Worm (Caenorhabditis elegans) whole organism, young adult: ENCODE measurements around the gene ubc-8.

Source experiments
- B0019.2 ChIP-seq: fragments of 200-800 bp; sonication (Bioruptor generic); conservative IDR thresholded peaks from 2 replicates; pipeline ENCODE4 v1.3.6; 2022; ENCODE audit warnings: missing genetic modification reagents, missing genetic modification characterization, missing compliant biosample characterization
- D2030.7 ChIP-seq: fragments of 200-800 bp; sonication (Bioruptor generic); IDR thresholded peaks from 2 replicates; pipeline ENCODE4 v1.3.6; 2022; ENCODE audit warnings: missing genetic modification reagents, missing genetic modification characterization, missing compliant biosample characterization
- F22D6.2 ChIP-seq: sonication (generic microtip); optimal IDR thresholded peaks from 2 replicates; lab custom pipeline; 2016; ENCODE audit warnings: mild to moderate bottlenecking, missing genetic modification characterization, missing compliant biosample characterization
- F37B4.10 ChIP-seq: fragments of 200-800 bp; sonication (Bioruptor generic); IDR thresholded peaks from 2 replicates; pipeline ENCODE4 v1.3.6; 2022; ENCODE audit warnings: missing genetic modification characterization, missing compliant biosample characterization
- F57A8.1 ChIP-seq: fragments of 200-800 bp; sonication (Bioruptor generic); optimal IDR thresholded peaks from 2 replicates; lab custom pipeline; 2018; ENCODE audit warnings: mild to moderate bottlenecking, missing genetic modification characterization, moderate library complexity, missing compliant biosample characterization
- K11D2.4 ChIP-seq: fragments of 200-800 bp; sonication (Bioruptor generic); IDR thresholded peaks from 2 replicates; pipeline ENCODE4 v1.3.6; 2022; ENCODE audit warnings: missing genetic modification reagents, missing genetic modification characterization, missing compliant biosample characterization
- akir-1 ChIP-seq: fragments of 200-800 bp; sonication (Bioruptor generic); optimal IDR thresholded peaks from 2 replicates; lab custom pipeline; 2018; ENCODE audit warnings: mild to moderate bottlenecking, missing genetic modification characterization, moderate library complexity, missing compliant biosample characterization
- ama-1 ChIP-seq, 3 experiments: fragments of 150-350 bp in 1 of 3; sonication (generic microtip) in 2 of 3; optimal IDR thresholded peaks; 2 replicates each; lab custom pipeline; 2014 to 2018; ENCODE audit warnings: missing biosample characterization in 2 of 3, missing genetic modification characterization in 2 of 3, missing genetic modification reagents in 2 of 3
- aptf-3 ChIP-seq: fragments of 200-800 bp; sonication (Bioruptor generic); IDR thresholded peaks from 2 replicates; pipeline ENCODE4 v1.3.6; 2022; ENCODE audit warnings: missing genetic modification characterization, missing compliant biosample characterization
- atf-7 ChIP-seq: sonication (generic microtip); optimal IDR thresholded peaks from 2 replicates; lab custom pipeline; 2017; ENCODE audit warnings: mild to moderate bottlenecking, missing genetic modification characterization, missing compliant biosample characterization
- bed-2 ChIP-seq: fragments of 200-800 bp; sonication (Bioruptor generic); IDR thresholded peaks from 2 replicates; pipeline ENCODE4 v1.3.6; 2022; ENCODE audit warnings: missing genetic modification reagents, missing genetic modification characterization, missing compliant biosample characterization
- ccch-3 ChIP-seq: fragments of 200-800 bp; sonication (Bioruptor generic); optimal IDR thresholded peaks from 2 replicates; lab custom pipeline; 2018; ENCODE audit warnings: mild to moderate bottlenecking, missing genetic modification characterization, missing compliant biosample characterization
- ceh-27 ChIP-seq: fragments of 200-800 bp; sonication (Bioruptor generic); optimal IDR thresholded peaks from 2 replicates; lab custom pipeline; 2018; ENCODE audit warnings: mild to moderate bottlenecking, missing genetic modification characterization, moderate library complexity, missing compliant biosample characterization
- dox-1 ChIP-seq: fragments of 200-800 bp; sonication (Bioruptor generic); IDR thresholded peaks from 2 replicates; pipeline ENCODE4 v1.3.6; 2022; ENCODE audit warnings: missing genetic modification reagents, missing genetic modification characterization, missing compliant biosample characterization
- egrh-3 ChIP-seq: fragments of 200-800 bp; sonication (Bioruptor generic); IDR thresholded peaks from 2 replicates; pipeline ENCODE4 v1.3.6; 2022; ENCODE audit warnings: missing genetic modification reagents, missing genetic modification characterization, missing compliant biosample characterization
- ekl-4 ChIP-seq: fragments of 200-800 bp; sonication (Bioruptor generic); IDR thresholded peaks from 2 replicates; pipeline ENCODE4 v1.3.6; 2022; ENCODE audit warnings: missing genetic modification reagents, missing genetic modification characterization, missing compliant biosample characterization
- gei-17 ChIP-seq: fragments of 200-800 bp; sonication (Bioruptor generic); optimal IDR thresholded peaks from 2 replicates; lab custom pipeline; 2018; ENCODE audit warnings: mild to moderate bottlenecking, missing genetic modification characterization, missing compliant biosample characterization
- hlh-12 ChIP-seq: sonication (generic microtip); optimal IDR thresholded peaks from 2 replicates; lab custom pipeline; 2016; ENCODE audit warnings: missing genetic modification characterization, missing compliant biosample characterization
- hrde-1 ChIP-seq: sonication (generic microtip); optimal IDR thresholded peaks from 2 replicates; lab custom pipeline; 2016; ENCODE audit warnings: missing genetic modification characterization, mild to moderate bottlenecking, missing compliant biosample characterization, moderate library complexity, missing genotype, missing genetic modification reagents, borderline replicate concordance
- let-526 ChIP-seq: fragments of 200-800 bp; sonication (Bioruptor generic); IDR thresholded peaks from 2 replicates; pipeline ENCODE4 v1.3.6; 2022; ENCODE audit warnings: missing genetic modification reagents, missing genetic modification characterization, missing compliant biosample characterization
- lin-26 ChIP-seq: fragments of 200-800 bp; sonication (Bioruptor generic); IDR thresholded peaks from 2 replicates; pipeline ENCODE4 v1.3.6; 2022; ENCODE audit warnings: missing genetic modification reagents, missing genetic modification characterization, missing compliant biosample characterization
- lin-40 ChIP-seq: sonication (generic microtip); optimal IDR thresholded peaks from 2 replicates; lab custom pipeline; 2016; ENCODE audit warnings: missing genetic modification characterization, mild to moderate bottlenecking, missing compliant biosample characterization, missing genotype, missing genetic modification reagents
- lsl-1 ChIP-seq: fragments of 200-800 bp; sonication (Bioruptor generic); optimal IDR thresholded peaks from 2 replicates; lab custom pipeline; 2018; ENCODE audit warnings: mild to moderate bottlenecking, missing genetic modification characterization, moderate library complexity, missing compliant biosample characterization
- mel-28 ChIP-seq: sonication (generic microtip); optimal IDR thresholded peaks from 2 replicates; lab custom pipeline; 2016; ENCODE audit warnings: borderline replicate concordance, mild to moderate bottlenecking, missing genetic modification characterization, missing compliant biosample characterization
- nfya-1 ChIP-seq: sonication (generic microtip); optimal IDR thresholded peaks from 2 replicates; lab custom pipeline; 2017; ENCODE audit warnings: antibody characterized with exemption, missing compliant biosample characterization, missing genetic modification characterization, borderline replicate concordance; ENCODE audit not compliant: insufficient read depth
- nfya-2 ChIP-seq: fragments of 200-800 bp; sonication (Bioruptor generic); IDR thresholded peaks from 2 replicates; pipeline ENCODE4 v1.3.6; 2022; ENCODE audit warnings: missing genetic modification reagents, missing genetic modification characterization, missing compliant biosample characterization
- nfyb-1 ChIP-seq: fragments of 200-800 bp; sonication (Bioruptor generic); IDR thresholded peaks from 2 replicates; pipeline ENCODE4 v1.3.6; 2022; ENCODE audit warnings: missing genetic modification reagents, missing genetic modification characterization, missing compliant biosample characterization
- nhr-179 ChIP-seq: sonication (generic microtip); optimal IDR thresholded peaks from 2 replicates; lab custom pipeline; 2016; ENCODE audit warnings: mild to moderate bottlenecking, missing genetic modification characterization, missing compliant biosample characterization
- nhr-27 ChIP-seq: fragments of 200-800 bp; sonication (Bioruptor generic); optimal IDR thresholded peaks from 2 replicates; lab custom pipeline; 2018; ENCODE audit warnings: mild to moderate bottlenecking, missing genetic modification characterization, moderate library complexity, missing compliant biosample characterization
- nhr-80 ChIP-seq: sonication (generic microtip); optimal IDR thresholded peaks from 2 replicates; lab custom pipeline; 2016; ENCODE audit warnings: missing genetic modification characterization, missing compliant biosample characterization
- repo-1 ChIP-seq: sonication (generic microtip); optimal IDR thresholded peaks from 2 replicates; lab custom pipeline; 2017; ENCODE audit warnings: mild to moderate bottlenecking, missing genetic modification characterization, missing compliant biosample characterization
- rpc-1 ChIP-seq, 2 experiments: fragments of 150-350 bp in 1 of 2; sonication (generic microtip) in 1 of 2; optimal IDR thresholded peaks; 2 replicates each; lab custom pipeline; 2014 to 2018; ENCODE audit warnings: missing biosample characterization in 1 of 2, missing genetic modification characterization in 1 of 2, missing genetic modification reagents in 1 of 2, missing genotype in 1 of 2
- snpc-1.3 ChIP-seq: sonication (generic microtip); optimal IDR thresholded peaks from 2 replicates; lab custom pipeline; 2017; ENCODE audit warnings: missing genetic modification characterization, mild to moderate bottlenecking, missing compliant biosample characterization, antibody characterized with exemption, moderate library complexity, missing genotype, missing genetic modification reagents; ENCODE audit not compliant: insufficient read depth
- somi-1 ChIP-seq: fragments of 200-800 bp; sonication (Bioruptor generic); optimal IDR thresholded peaks from 2 replicates; lab custom pipeline; 2018; ENCODE audit warnings: mild to moderate bottlenecking, missing genetic modification characterization, missing compliant biosample characterization
- tbx-9 ChIP-seq: sonication (generic microtip); optimal IDR thresholded peaks from 2 replicates; lab custom pipeline; 2016; ENCODE audit warnings: borderline replicate concordance, missing genetic modification characterization, inconsistent platforms, missing compliant biosample characterization
- ztf-22 ChIP-seq: fragments of 200-800 bp; sonication (Bioruptor generic); optimal IDR thresholded peaks from 2 replicates; lab custom pipeline; 2018; ENCODE audit warnings: mild to moderate bottlenecking, missing genetic modification characterization, moderate library complexity, missing compliant biosample characterization
- ztf-26 ChIP-seq: sonication (generic microtip); optimal IDR thresholded peaks from 2 replicates; lab custom pipeline; 2017; ENCODE audit warnings: missing genetic modification characterization, missing compliant biosample characterization
- ztf-6 ChIP-seq: fragments of 200-800 bp; sonication (Bioruptor generic); IDR thresholded peaks from 2 replicates; pipeline ENCODE4 v1.3.6; 2022; ENCODE audit warnings: missing genetic modification reagents, missing genetic modification characterization, missing compliant biosample characterization

Gene ubc-8

DNA sequence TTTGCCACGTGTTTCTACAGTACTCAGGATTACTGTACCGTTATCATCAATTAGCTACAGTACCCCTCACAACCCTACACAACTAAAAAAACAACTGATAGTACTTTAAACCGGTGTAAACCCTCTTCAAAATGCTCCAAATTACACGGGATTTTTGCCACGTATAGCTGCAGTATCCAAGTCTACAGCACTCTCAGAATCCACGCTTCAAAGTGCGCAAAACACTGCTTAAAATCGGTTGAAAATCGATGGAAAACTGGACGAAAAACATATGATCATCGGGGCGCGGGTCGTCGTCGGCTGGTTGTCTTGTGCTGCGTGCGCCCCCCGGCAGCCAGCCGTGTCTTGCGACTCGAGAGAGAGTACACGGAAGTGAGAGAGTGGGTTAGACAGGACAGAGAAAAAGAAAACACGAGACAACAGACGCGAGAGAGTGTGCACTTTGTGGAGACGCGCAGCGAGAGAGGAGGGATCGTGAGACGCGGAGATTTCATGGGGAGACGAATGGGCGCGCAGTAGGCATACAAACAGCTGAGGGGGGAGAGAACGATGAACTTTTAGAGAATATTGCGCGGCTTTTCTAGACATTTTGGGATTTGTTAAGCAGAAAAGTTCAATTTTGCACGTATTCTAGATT is 1.4 kb upstream of the ubc-8 start (continued):
- TF ChIP-seq hrde-1: no peak
- TF ChIP-seq tbx-9 (tag; lab: Kevin White, UChicago): no peak
- TF ChIP-seq nfya-1 (tag; lab: Kevin White, UChicago): no peak
- no peak for TF ChIP-seq nhr-27 (tag; lab: Kevin White, UChicago)
- peak; percentile 78 for TF ChIP-seq nfyb-1
- no peak for TF ChIP-seq rpc-1 (optimal IDR thresholded peaks at IDR 0.05; lab: Kevin White, UChicago)
- no peak for TF ChIP-seq rpc-1 (tag; optimal IDR thresholded peaks at IDR 0.05; lab: Kevin White, UChicago)
- no peak for TF ChIP-seq B0019.2 (GFP tag; lab: Robert Waterston, UW)
- no peak for TF ChIP-seq snpc-1.3 (tag; lab: Kevin White, UChicago)
- peak; percentile 66; the same call in 1 of the 2 replicates for TF ChIP-seq egrh-3 (GFP tag; lab: Robert Waterston, UW)
- TF ChIP-seq hlh-12 (tag; lab: Kevin White, UChicago): no peak
- no peak for TF ChIP-seq bed-2 (GFP tag; lab: Robert Waterston, UW)
- TF ChIP-seq mel-28: no peak
- peak; percentile 60 for TF ChIP-seq ztf-26 (tag; lab: Kevin White, UChicago)
- no peak for TF ChIP-seq ztf-22 (GFP tag; lab: Kevin White, UChicago)
- TF ChIP-seq repo-1: peak; percentile 14
- TF ChIP-seq F57A8.1 (GFP tag; lab: Kevin White, UChicago): no peak
- no peak for TF ChIP-seq nhr-179 (tag; lab: Kevin White, UChicago)
- peak; percentile 38 for TF ChIP-seq akir-1 (GFP tag; lab: Kevin White, UChicago)
- TF ChIP-seq ccch-3 (GFP tag; lab: Kevin White, UChicago): no peak
- TF ChIP-seq aptf-3 (GFP tag; lab: Robert Waterston, UW): no peak
- TF ChIP-seq ekl-4 (GFP tag; lab: Robert Waterston, UW): peak; percentile 67
- TF ChIP-seq nhr-80 (tag; lab: Kevin White, UChicago): peak; percentile 68
- TF ChIP-seq D2030.7 (GFP tag; lab: Robert Waterston, UW): no peak
- no peak for TF ChIP-seq lsl-1 (GFP tag; lab: Kevin White, UChicago)
- peak; percentile 68; the same call in 1 of the 2 replicates for TF ChIP-seq lin-26 (GFP tag; lab: Robert Waterston, UW)
- TF ChIP-seq ceh-27 (GFP tag; lab: Kevin White, UChicago): peak; percentile 82
- TF ChIP-seq K11D2.4 (GFP tag; lab: Robert Waterston, UW): peak; percentile 77
- TF ChIP-seq lin-40 (tag; lab: Kevin White, UChicago): peak; percentile 74
- TF ChIP-seq dox-1: peak; percentile 82
- TF ChIP-seq atf-7 (tag; lab: Kevin White, UChicago): peak; percentile 61
- TF ChIP-seq ztf-6 (GFP tag; lab: Robert Waterston, UW): no peak

DNA sequence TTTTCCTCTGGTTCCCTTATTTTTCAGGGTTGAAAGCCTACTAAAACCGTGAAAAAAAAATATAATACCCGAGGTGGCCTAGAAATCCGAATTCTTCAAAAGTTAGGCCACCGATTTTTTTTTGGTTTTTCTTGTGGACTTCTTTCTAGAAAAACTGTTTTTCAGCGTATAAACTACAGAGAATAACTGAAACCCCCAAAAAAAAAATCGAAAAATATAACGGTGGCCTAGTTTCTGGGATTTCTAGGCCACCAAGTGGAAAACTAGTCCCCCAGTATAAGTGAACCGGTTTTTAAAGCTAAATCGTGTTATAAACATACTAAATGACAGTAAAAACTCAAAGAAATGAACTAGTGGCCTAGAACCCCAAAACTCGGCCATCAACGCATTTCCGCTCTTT is 1.4 kb downstream of the ubc-8 start:
- TF ChIP-seq gei-17 (GFP tag; lab: Kevin White, UChicago): no peak
- no peak for TF ChIP-seq let-526 (GFP tag; lab: Robert Waterston, UW)
- no peak for TF ChIP-seq somi-1 (GFP tag; lab: Kevin White, UChicago)
- no peak for TF ChIP-seq F37B4.10 (GFP tag; lab: Robert Waterston, UW)
- no peak for TF ChIP-seq ama-1 (optimal IDR thresholded peaks at IDR 0.05; lab: Kevin White, UChicago)
- TF ChIP-seq ama-1 (GFP tag; optimal IDR thresholded peaks at IDR 0.05; lab: Kevin White, UChicago): no peak
- no peak for TF ChIP-seq F22D6.2 (tag; lab: Kevin White, UChicago)
- no peak for TF ChIP-seq nfyb-1
- no peak for TF ChIP-seq nfya-2 (GFP tag; lab: Robert Waterston, UW)
